Fruit fly (Drosophila melanogaster): ENCODE measurements around the gene inaF-C.
A peak's percentile ranks its signal among the peaks of the same experiment; 100 is the strongest.

The inaF-C gene

DNA sequence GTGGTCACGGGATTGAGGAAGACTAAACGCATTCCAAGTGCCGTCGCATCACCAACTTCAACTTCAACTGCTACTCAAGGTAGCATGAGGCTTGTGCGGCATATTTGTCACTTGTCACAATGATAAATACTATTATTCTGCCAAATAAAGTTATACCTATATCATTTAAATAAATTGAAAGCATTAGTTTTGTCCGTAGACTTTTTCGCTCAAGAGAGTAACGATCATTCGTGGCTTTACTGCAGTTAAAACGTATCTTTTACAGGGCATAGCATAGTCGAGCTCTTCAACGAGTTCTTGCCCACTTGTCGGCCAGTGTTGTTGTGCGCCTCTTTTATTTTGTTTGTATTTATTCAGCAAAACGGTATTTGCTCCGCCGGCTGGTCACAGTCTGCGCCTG, 4.9 kb upstream of the inaF-C start (continued):
- TF ChIP-seq pdm3 (GFP tag; optimal IDR thresholded peaks at IDR 0.05) (peak; percentile 51), CG10669 (GFP tag; optimal IDR thresholded peaks at IDR 0.05) (no peak), Sox102F (GFP tag; optimal IDR thresholded peaks at IDR 0.05) (peak; percentile 8), Ets96B (tag; optimal IDR thresholded peaks at IDR 0.05) (no peak), fd85E (GFP tag; optimal IDR thresholded peaks at IDR 0.05) (no peak), CG32006 (GFP tag; optimal IDR thresholded peaks at IDR 0.05) (peak; percentile 77), Gug (GFP tag; IDR thresholded peaks at IDR 0.05) (no peak), CG4318 (GFP tag; optimal IDR thresholded peaks at IDR 0.05) (peak; percentile 38), CG6276 (GFP tag; optimal IDR thresholded peaks at IDR 0.05) (peak; percentile 39), CG3919 (GFP tag; optimal IDR thresholded peaks at IDR 0.05) (peak; percentile 31), spab (GFP tag; optimal IDR thresholded peaks at IDR 0.05) (no peak), fd59A (GFP tag; optimal IDR thresholded peaks at IDR 0.05) (no peak), CG7368 (GFP tag; optimal IDR thresholded peaks at IDR 0.05) (no peak), lz (GFP tag; optimal IDR thresholded peaks at IDR 0.05) (no peak), CG8632 (GFP tag; optimal IDR thresholded peaks at IDR 0.05) (no peak), acj6 (GFP tag; optimal IDR thresholded peaks at IDR 0.05) (peak; percentile 17), CG11762 (GFP tag; optimal IDR thresholded peaks at IDR 0.05; ENCODE audit: insufficient read depth) (no peak), eg (GFP tag; IDR thresholded peaks at IDR 0.05) (peak; percentile 52; the same call in 1 of the 3 replicates)

DNA sequence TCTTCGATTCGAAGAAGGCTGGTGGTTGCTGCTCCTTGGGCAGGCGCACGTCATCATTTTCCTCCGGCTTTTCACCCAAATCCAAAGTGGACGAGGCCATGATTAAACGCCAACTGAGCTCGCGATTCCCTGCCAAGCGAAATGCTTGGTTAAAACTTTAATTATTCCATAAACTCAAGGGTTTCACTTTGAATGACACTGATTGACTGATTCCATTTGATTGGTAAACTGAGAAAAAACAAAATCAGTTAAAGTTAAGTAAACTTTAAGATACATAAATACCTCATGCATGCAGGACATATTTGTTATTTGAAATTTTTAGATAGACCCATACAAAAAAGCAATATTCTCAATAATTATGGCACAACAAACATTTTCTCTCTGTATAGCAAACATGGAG, 2.2 kb upstream of the inaF-C start, which contains the start of gene inaF-A:
Gene inaF-A, minus strand, starts transcription at position 101 of the 400 bp plus-strand sequence.
- peak; percentile 18 for TF ChIP-seq Eip78C (GFP tag)
- TF ChIP-seq OdsH (GFP tag; optimal IDR thresholded peaks at IDR 0.05), result no peak
- no peak for TF ChIP-seq CG34406 (GFP tag; optimal IDR thresholded peaks at IDR 0.05)
- peak; percentile 33 for TF ChIP-seq CG32006 (GFP tag; optimal IDR thresholded peaks at IDR 0.05)
- TF ChIP-seq acj6 (GFP tag; optimal IDR thresholded peaks at IDR 0.05), result no peak
- no peak for TF ChIP-seq cyc (GFP tag; optimal IDR thresholded peaks at IDR 0.05)

DNA sequence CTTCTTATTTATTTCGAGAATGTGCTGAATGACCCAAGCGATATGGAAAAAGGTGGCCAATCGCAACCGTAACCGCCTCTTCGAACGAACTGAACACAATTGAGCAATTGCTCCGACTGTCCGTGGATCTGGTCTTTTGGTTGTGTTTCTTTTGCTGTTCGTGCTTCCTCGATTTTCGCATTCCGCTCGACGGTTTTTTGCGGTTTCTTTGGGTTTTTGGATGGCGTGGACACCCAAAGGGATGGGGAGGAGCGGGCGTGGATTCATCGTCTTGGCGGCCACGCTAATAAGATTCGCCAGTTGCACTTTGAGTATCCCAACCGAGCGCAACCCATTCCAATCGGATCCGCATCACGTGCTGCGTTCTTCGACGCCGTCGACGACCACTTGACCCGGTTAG, 1.1 kb upstream of the inaF-C start, which contains the start of gene inaF-B:
Gene inaF-B, minus strand, starts transcription at position 101 of the 400 bp plus-strand sequence.
- no peak for TF ChIP-seq OdsH (GFP tag; optimal IDR thresholded peaks at IDR 0.05)
- TF ChIP-seq acj6 (GFP tag; optimal IDR thresholded peaks at IDR 0.05), result no peak
- no peak for TF ChIP-seq lz (GFP tag; optimal IDR thresholded peaks at IDR 0.05)
- TF ChIP-seq CG10669 (GFP tag; optimal IDR thresholded peaks at IDR 0.05), result no peak
- TF ChIP-seq CG31627 (GFP tag; optimal IDR thresholded peaks at IDR 0.05), result no peak
- TF ChIP-seq dsx (GFP tag; optimal IDR thresholded peaks at IDR 0.05; ENCODE audit: poor library complexity, severe bottlenecking), result no peak
- TF ChIP-seq Met (GFP tag; optimal IDR thresholded peaks at IDR 0.05), result no peak
- TF ChIP-seq CG11762 (GFP tag; optimal IDR thresholded peaks at IDR 0.05; ENCODE audit: insufficient read depth), result no peak
- TF ChIP-seq ss (GFP tag; optimal IDR thresholded peaks at IDR 0.05), result no peak

DNA sequence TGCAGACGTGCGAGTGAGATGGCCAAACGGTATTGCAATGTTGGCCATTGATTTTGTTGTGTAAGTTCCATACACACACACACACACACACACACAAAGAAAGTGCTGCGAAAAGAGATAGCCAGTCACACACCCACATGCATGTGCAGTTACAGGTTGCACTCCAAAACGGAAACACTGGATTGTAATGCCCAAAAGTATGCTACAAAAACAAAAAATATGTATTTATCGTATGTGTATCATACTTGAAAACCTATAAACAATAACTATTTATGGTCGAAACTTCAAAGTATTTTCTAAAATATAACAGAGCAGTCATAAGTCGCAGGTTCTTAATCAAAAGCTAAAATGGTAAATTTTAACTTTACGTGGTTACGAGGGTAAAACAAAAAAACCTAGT, 1.6 kb downstream of the inaF-C start:
- TF ChIP-seq CG15336 (GFP tag; IDR thresholded peaks at IDR 0.05) (0 out of 2 replicates have a peak, but pooled peaks have one; percentile 22), CG11294 (GFP tag; IDR thresholded peaks at IDR 0.05) (peak; percentile 30; the same call in 1 of the 2 replicates), cyc (GFP tag; optimal IDR thresholded peaks at IDR 0.05) (no peak), vri (GFP tag; optimal IDR thresholded peaks at IDR 0.05) (no peak), esn (GFP tag; optimal IDR thresholded peaks at IDR 0.05) (peak; percentile 20), CG4318 (GFP tag; optimal IDR thresholded peaks at IDR 0.05) (peak; percentile 29), Gug (GFP tag; IDR thresholded peaks at IDR 0.05) (no peak), Eip78C (GFP tag) (peak; percentile 69), CG3032 (tag; optimal IDR thresholded peaks at IDR 0.05) (no peak), Eip75B (GFP tag; optimal IDR thresholded peaks at IDR 0.05) (peak; percentile 2), Hr4 (GFP tag; optimal IDR thresholded peaks at IDR 0.05) (peak; percentile 45), fd59A (GFP tag; optimal IDR thresholded peaks at IDR 0.05) (no peak), CG32006 (GFP tag; optimal IDR thresholded peaks at IDR 0.05) (peak; percentile 66), CG10631 (GFP tag; optimal IDR thresholded peaks at IDR 0.05) (no peak), acj6 (GFP tag; optimal IDR thresholded peaks at IDR 0.05) (no peak), CG6276 (GFP tag; optimal IDR thresholded peaks at IDR 0.05) (peak; percentile 38), Met (GFP tag; optimal IDR thresholded peaks at IDR 0.05) (no peak), dac (GFP tag; optimal IDR thresholded peaks at IDR 0.05) (peak; percentile 29)

All from whole organism, prepupa.